Worm (Caenorhabditis elegans) whole organism, L2 larva: Measurements from ENCODE around the gene inf-1.

ENCODE experiments used
- C34F6.9 ChIP-seq: fragments of 150-350 bp; optimal IDR thresholded peaks from 2 replicates; lab custom pipeline; 2014; ENCODE audit warnings: missing biosample characterization, missing genetic modification characterization
- F13H6.1 ChIP-seq: sonication (generic microtip); optimal IDR thresholded peaks from 2 replicates; lab custom pipeline; 2016; ENCODE audit warnings: missing genetic modification characterization, missing compliant biosample characterization
- Y55F3AM.14 ChIP-seq: fragments of 200-800 bp; sonication (Bioruptor generic); optimal IDR thresholded peaks from 2 replicates; lab custom pipeline; 2018; ENCODE audit warnings: mild to moderate bottlenecking, missing genetic modification characterization, missing compliant biosample characterization
- blmp-1 ChIP-seq: sonication (generic microtip); optimal IDR thresholded peaks from 2 replicates; lab custom pipeline; 2017; ENCODE audit warnings: missing genetic modification characterization, mild to moderate bottlenecking, missing compliant biosample characterization, antibody characterized with exemption, moderate library complexity; ENCODE audit not compliant: insufficient read depth
- dmd-4 ChIP-seq: sonication (generic microtip); optimal IDR thresholded peaks from 2 replicates; lab custom pipeline; 2017; ENCODE audit warnings: missing biosample characterization, missing genetic modification characterization
- fos-1 ChIP-seq: fragments of 150-350 bp; optimal IDR thresholded peaks from 2 replicates; lab custom pipeline; 2014; ENCODE audit warnings: missing biosample characterization, missing genetic modification characterization
- mab-5 ChIP-seq: fragments of 150-350 bp; optimal IDR thresholded peaks from 2 replicates; lab custom pipeline; 2014; ENCODE audit warnings: missing biosample characterization, missing genetic modification characterization
- mdl-1 ChIP-seq, 2 experiments: fragments of 150-350 bp in 1 of 2; sonication (generic microtip) in 1 of 2; optimal IDR thresholded peaks; 2 replicates each; lab custom pipeline; 2017; ENCODE audit warnings: missing biosample characterization in 2 of 2, missing genetic modification characterization in 2 of 2
- nhr-11 ChIP-seq: fragments of 150-350 bp; optimal IDR thresholded peaks from 2 replicates; lab custom pipeline; 2014; ENCODE audit warnings: missing biosample characterization, missing genetic modification characterization
- unc-55 ChIP-seq: fragments of 150-350 bp; sonication (generic microtip); optimal IDR thresholded peaks from 3 replicates; lab custom pipeline; 2014; ENCODE audit warnings: missing biosample characterization, missing genetic modification reagents, missing genetic modification characterization
- unc-62 ChIP-seq: fragments of 150-350 bp; optimal IDR thresholded peaks from 2 replicates; lab custom pipeline; 2014; ENCODE audit warnings: missing biosample characterization, missing genetic modification reagents, missing genetic modification characterization

Gene inf-1

ce11 chrIII:6979584-6979983 lies 49.6 kb downstream of the inf-1 start, which contains the start of gene ceh-20:
Gene ceh-20 (plus strand): TSS chrIII:6979884.
- no peak for TF ChIP-seq nhr-11
- no peak for TF ChIP-seq dmd-4 (tag; lab: Kevin White, UChicago)
- TF ChIP-seq Y55F3AM.14 (GFP tag; lab: Kevin White, UChicago) = no peak
- no peak for TF ChIP-seq fos-1 (tag; lab: Kevin White, UChicago)
- TF ChIP-seq C34F6.9 (tag; lab: Kevin White, UChicago) = no peak
- no peak for TF ChIP-seq mab-5 (tag; lab: Kevin White, UChicago)
- no peak for TF ChIP-seq F13H6.1
- TF ChIP-seq blmp-1 (tag; lab: Kevin White, UChicago) = no peak
- no peak for TF ChIP-seq mdl-1 (tag; optimal IDR thresholded peaks at IDR 0.05; lab: Kevin White, UChicago)
- TF ChIP-seq unc-62 (GFP tag; lab: Kevin White, UChicago) = no peak
- no peak for TF ChIP-seq unc-55 (GFP tag; lab: Kevin White, UChicago)
